Worm (Caenorhabditis elegans): ENCODE measurements around the gene clc-12.

ce11 chrV:17000204-17000603, 9.0 kb downstream of the clc-12 start, which contains the start of gene str-217:
- TF ChIP-seq tra-4 (tag; optimal IDR thresholded peaks at IDR 0.05) (no peak), flt-1 (GFP tag; IDR thresholded peaks at IDR 0.05) (no peak), sea-1 (GFP tag; conservative IDR thresholded peaks at IDR 0.05) (no peak), aly-1 (tag; optimal IDR thresholded peaks at IDR 0.05) (no peak), ama-1 (optimal IDR thresholded peaks at IDR 0.05) (no peak)
